Worm (Caenorhabditis elegans): ENCODE measurements around the gene clh-3.

DNA sequence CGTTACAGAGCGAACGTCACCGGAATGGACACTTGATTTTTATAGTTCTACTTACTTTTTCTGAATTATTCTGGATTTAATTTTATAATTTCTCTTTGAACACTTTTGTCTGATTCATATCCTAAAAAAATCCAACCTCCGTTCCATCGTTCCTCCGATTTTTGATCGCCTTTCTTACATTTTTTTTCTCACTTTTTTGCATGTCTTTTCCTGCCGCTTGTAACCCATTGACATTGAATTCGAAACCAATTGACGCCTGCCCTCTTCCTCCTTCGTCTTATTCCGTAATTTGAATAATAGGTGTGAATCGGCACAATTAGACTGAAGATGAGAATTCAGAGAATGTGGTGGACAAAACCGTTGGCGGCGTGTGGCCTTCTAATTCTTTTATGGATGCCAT, 19.9 kb upstream of the clh-3 start, which contains the start of gene skpo-3:
- TF ChIP-seq ref-1 (GFP tag; conservative IDR thresholded peaks at IDR 0.05) (no peak), flt-1 (GFP tag; IDR thresholded peaks at IDR 0.05) (no peak), cog-1 (tag; optimal IDR thresholded peaks at IDR 0.05) (no peak), T22C8.4 (GFP tag; IDR thresholded peaks at IDR 0.05) (no peak), med-1 (GFP tag; optimal IDR thresholded peaks at IDR 0.05; ENCODE audit: insufficient read depth) (no peak)

Data from whole organism, midembryonic.